Worm (Caenorhabditis elegans): ENCODE results near the gene R11D1.10.
A peak's percentile ranks its signal among the peaks of the same experiment; 100 is the strongest.

Gene R11D1.10

DNA sequence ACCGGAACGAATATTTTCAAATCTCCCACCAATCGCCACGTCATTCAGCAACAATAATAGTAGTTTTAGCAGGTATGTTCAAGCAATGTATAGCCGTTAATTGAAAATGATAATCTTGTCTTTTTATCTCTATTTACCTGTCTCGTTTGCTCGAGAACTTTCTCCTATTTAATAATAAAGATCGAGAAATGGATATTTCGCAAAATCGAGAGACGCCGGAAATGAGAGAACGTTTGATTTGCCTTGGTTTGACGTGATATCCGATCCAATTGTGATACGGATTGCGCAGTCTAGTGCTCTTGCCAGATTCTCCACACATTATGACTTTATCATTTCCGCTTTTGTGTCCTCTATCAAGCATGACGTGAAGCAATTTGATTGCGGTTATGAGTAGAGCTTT, 44.5 kb downstream of the R11D1.10 start:
- no peak for TF ChIP-seq ama-1 (optimal IDR thresholded peaks at IDR 0.05)
- TF ChIP-seq mes-2 (tag; optimal IDR thresholded peaks at IDR 0.05; ENCODE audit: poor library complexity, severe bottlenecking) = no peak
- no peak for TF ChIP-seq arid-1 (GFP tag; conservative IDR thresholded peaks at IDR 0.05)
- TF ChIP-seq lin-38 (GFP tag; IDR thresholded peaks at IDR 0.05) = no peak
- no peak for TF ChIP-seq zip-11 (GFP tag; IDR thresholded peaks at IDR 0.05)
- no peak for TF ChIP-seq tag-97 (GFP tag; IDR thresholded peaks at IDR 0.05)
- no peak for TF ChIP-seq dpl-1 (GFP tag; optimal IDR thresholded peaks at IDR 0.05)
- TF ChIP-seq R02D3.7 (tag; optimal IDR thresholded peaks at IDR 0.05) = no peak
- TF ChIP-seq jun-1 (tag; optimal IDR thresholded peaks at IDR 0.05) = no peak
- TF ChIP-seq nhr-11 (tag; optimal IDR thresholded peaks at IDR 0.05) = no peak
- no peak for TF ChIP-seq mxl-3 (GFP tag; optimal IDR thresholded peaks at IDR 0.05)
- TF ChIP-seq duxl-1 (tag; optimal IDR thresholded peaks at IDR 0.05; ENCODE audit: poor library complexity) = no peak

DNA sequence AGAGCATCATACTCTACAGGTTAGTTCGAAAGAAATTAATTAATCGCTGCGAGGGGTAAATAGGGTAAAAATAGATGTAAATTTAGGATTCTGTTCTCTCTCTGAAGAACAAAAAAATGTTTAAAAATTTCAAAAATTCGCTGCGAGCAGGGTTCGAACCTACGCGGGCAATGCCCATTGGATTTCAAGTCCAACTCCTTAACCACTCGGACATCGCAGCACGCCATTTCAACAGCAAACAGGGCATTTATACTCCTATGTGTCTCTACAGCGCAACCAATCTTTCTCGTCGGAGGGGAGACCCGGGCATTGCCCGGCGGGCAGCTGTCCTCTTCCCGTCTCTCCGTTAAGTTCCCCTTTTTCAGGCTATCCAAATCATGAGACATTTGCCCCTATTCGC, 50.9 kb downstream of the R11D1.10 start:
- peak; percentile 22 to 62 for TF ChIP-seq daf-16 (GFP tag; optimal IDR thresholded peaks at IDR 0.05)
- no peak for TF ChIP-seq daf-16 (tag; optimal IDR thresholded peaks at IDR 0.05)
- TF ChIP-seq gei-8 (GFP tag; optimal IDR thresholded peaks at IDR 0.05) = peak; percentile 43
- TF ChIP-seq nhr-10 (tag; optimal IDR thresholded peaks at IDR 0.05) = no peak
- TF ChIP-seq skn-1 (tag; optimal IDR thresholded peaks at IDR 0.05) = no peak
- TF ChIP-seq daf-19 (GFP tag; conservative IDR thresholded peaks at IDR 0.05) = peak; percentile 77
- TF ChIP-seq ceh-28 (tag; optimal IDR thresholded peaks at IDR 0.05) = no peak
- no peak for TF ChIP-seq vab-7 (GFP tag; IDR thresholded peaks at IDR 0.05)
- TF ChIP-seq nhr-77 (tag; optimal IDR thresholded peaks at IDR 0.05) = no peak
- TF ChIP-seq mes-2 (tag; optimal IDR thresholded peaks at IDR 0.05; ENCODE audit: poor library complexity, severe bottlenecking) = no peak
- no peak for TF ChIP-seq ceh-82 (tag; optimal IDR thresholded peaks at IDR 0.05)
- TF ChIP-seq hlh-11 (tag; optimal IDR thresholded peaks at IDR 0.05) = peak; percentile 56
- TF ChIP-seq madf-9 (GFP tag; conservative IDR thresholded peaks at IDR 0.05) = peak; percentile 88
- TF ChIP-seq ztf-7 (tag; optimal IDR thresholded peaks at IDR 0.05) = no peak
- TF ChIP-seq nhr-11 (tag; optimal IDR thresholded peaks at IDR 0.05) = no peak
- TF ChIP-seq T20F7.1 (GFP tag; optimal IDR thresholded peaks at IDR 0.05) = no peak
- peak; percentile 18 for TF ChIP-seq dpl-1 (GFP tag; optimal IDR thresholded peaks at IDR 0.05)
- no peak for TF ChIP-seq ZK337.2 (GFP tag; IDR thresholded peaks at IDR 0.05)
- TF ChIP-seq lim-7 (GFP tag; IDR thresholded peaks at IDR 0.05) = peak; percentile 97
- peak; percentile 75 for TF ChIP-seq zip-11 (GFP tag; IDR thresholded peaks at IDR 0.05)
- no peak for TF ChIP-seq lin-38 (GFP tag; IDR thresholded peaks at IDR 0.05)
- TF ChIP-seq F44E2.7 (GFP tag; IDR thresholded peaks at IDR 0.05) = peak; percentile 90; the same call in 1 of the 2 replicates
- TF ChIP-seq sdz-12 (GFP tag; optimal IDR thresholded peaks at IDR 0.05) = peak; percentile 91
- TF ChIP-seq daf-12 (tag; optimal IDR thresholded peaks at IDR 0.05) = no peak
- TF ChIP-seq hlh-30 (tag; optimal IDR thresholded peaks at IDR 0.05; ENCODE audit: insufficient read depth) = no peak
- no peak for TF ChIP-seq ama-1 (optimal IDR thresholded peaks at IDR 0.05)
- TF ChIP-seq php-3 (GFP tag; IDR thresholded peaks at IDR 0.05) = peak; percentile 55; the same call in 1 of the 2 replicates
- TF ChIP-seq cey-2 (tag; optimal IDR thresholded peaks at IDR 0.05; ENCODE audit: borderline replicate concordance, insufficient read depth) = no peak
- no peak for TF ChIP-seq pqm-1 (tag; optimal IDR thresholded peaks at IDR 0.05)
- peak; percentile 66 for TF ChIP-seq lir-3 (tag; optimal IDR thresholded peaks at IDR 0.05)
- TF ChIP-seq lin-1 (GFP tag; IDR thresholded peaks at IDR 0.05) = peak; percentile 86
- TF ChIP-seq lin-13 (GFP tag; optimal IDR thresholded peaks at IDR 0.05) = no peak
- TF ChIP-seq zip-2 (tag; optimal IDR thresholded peaks at IDR 0.05) = no peak
- TF ChIP-seq mxl-2 (GFP tag; conservative IDR thresholded peaks at IDR 0.05) = no peak; the same call in 1 of the 2 replicates
- no peak for TF ChIP-seq nhr-102 (tag; optimal IDR thresholded peaks at IDR 0.05)
- no peak for TF ChIP-seq attf-4 (tag; optimal IDR thresholded peaks at IDR 0.05)
- peak; percentile 59 for TF ChIP-seq rbr-2 (tag; optimal IDR thresholded peaks at IDR 0.05)
- TF ChIP-seq duxl-1 (tag; optimal IDR thresholded peaks at IDR 0.05; ENCODE audit: poor library complexity) = peak; percentile 14
- TF ChIP-seq ceh-20 (GFP tag; IDR thresholded peaks at IDR 0.05) = 0 out of 2 replicates have a peak, but pooled peaks have one; percentile 47
- peak; percentile 72 for TF ChIP-seq spr-3 (GFP tag; optimal IDR thresholded peaks at IDR 0.05)
- no peak for TF ChIP-seq ceh-32 (tag; optimal IDR thresholded peaks at IDR 0.05; ENCODE audit: poor library complexity)
- TF ChIP-seq tag-97 (GFP tag; IDR thresholded peaks at IDR 0.05) = no peak
- no peak for TF ChIP-seq lin-39 (tag; optimal IDR thresholded peaks at IDR 0.05)
- no peak for TF ChIP-seq R02D3.7 (tag; optimal IDR thresholded peaks at IDR 0.05)
- peak; percentile 55; the same call in 1 of the 2 replicates for TF ChIP-seq Y75B8A.6 (GFP tag; IDR thresholded peaks at IDR 0.05)
- TF ChIP-seq mep-1 (tag; optimal IDR thresholded peaks at IDR 0.05) = no peak

All from whole organism, L4 larva.